Worm (Caenorhabditis elegans) whole organism, midembryonic: ENCODE results near the gene kin-9.

Source experiments
- T22C8.4 ChIP-seq: fragments of 200-800 bp; sonication (Bioruptor generic); IDR thresholded peaks from 2 replicates; pipeline ENCODE4 v1.3.6; 2022; ENCODE audit warnings: missing genetic modification characterization, missing compliant biosample characterization
- cog-1 ChIP-seq: sonication (generic microtip); optimal IDR thresholded peaks from 2 replicates; lab custom pipeline; 2016; ENCODE audit warnings: missing genetic modification characterization, missing compliant biosample characterization
- med-1 ChIP-seq: sonication (generic microtip); optimal IDR thresholded peaks from 2 replicates; lab custom pipeline; 2017; ENCODE audit warnings: missing genetic modification characterization, mild to moderate bottlenecking, missing compliant biosample characterization, antibody characterized with exemption, missing genetic modification reagents; ENCODE audit not compliant: insufficient read depth
- tab-1 ChIP-seq: fragments of 200-800 bp; sonication (Bioruptor generic); IDR thresholded peaks from 2 replicates; pipeline ENCODE4 v1.3.6; 2022; ENCODE audit warnings: missing genetic modification characterization, missing compliant biosample characterization
- ztf-23 ChIP-seq: fragments of 200-800 bp; sonication (Bioruptor generic); IDR thresholded peaks from 2 replicates; pipeline ENCODE4 v1.3.6; 2022; ENCODE audit warnings: missing genetic modification reagents, missing genetic modification characterization, missing compliant biosample characterization

DNA sequence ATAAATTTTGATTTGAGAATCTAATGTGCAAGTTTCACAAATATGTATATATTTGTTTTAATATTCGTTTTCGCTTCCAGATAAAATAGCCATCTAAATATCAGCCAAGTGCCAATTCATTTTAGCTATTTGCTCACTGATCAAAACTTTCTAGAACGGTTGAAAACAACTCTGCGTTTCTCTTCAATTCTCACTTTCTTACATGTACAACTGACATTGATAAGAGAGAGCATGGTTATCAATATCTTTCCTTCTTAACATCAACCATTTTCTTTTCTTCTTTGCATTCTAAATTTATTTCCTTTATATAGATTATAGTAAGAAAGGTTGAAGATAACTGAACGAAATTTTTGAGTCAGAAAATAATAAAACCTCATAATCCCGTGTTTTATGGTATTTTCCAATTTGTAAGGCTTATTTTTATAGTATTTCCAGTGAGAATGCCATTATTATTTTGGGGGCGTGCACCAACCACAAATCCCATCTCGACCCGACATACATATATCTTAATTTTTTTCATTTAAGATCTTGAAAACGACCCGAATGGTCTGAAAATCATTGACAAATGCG, 4.1 kb upstream of the kin-9 start, which contains the start of gene F08F1.3:
- TF ChIP-seq tab-1 (GFP tag; lab: Robert Waterston, UW) (no peak), T22C8.4 (no peak), med-1 (GFP tag; lab: Kevin White, UChicago) (no peak), cog-1 (no peak), ztf-23 (GFP tag; lab: Robert Waterston, UW) (no peak)
